Worm (Caenorhabditis elegans) whole organism, L2 larva: ENCODE results near the gene jip-1.

Experiments used
- C34F6.9 ChIP-seq: fragments of 150-350 bp; optimal IDR thresholded peaks from 2 replicates; lab custom pipeline; 2014; ENCODE audit warnings: missing biosample characterization, missing genetic modification characterization
- F13H6.1 ChIP-seq: sonication (generic microtip); optimal IDR thresholded peaks from 2 replicates; lab custom pipeline; 2016; ENCODE audit warnings: missing genetic modification characterization, missing compliant biosample characterization
- R02D3.7 ChIP-seq: fragments of 150-350 bp; optimal IDR thresholded peaks from 2 replicates; lab custom pipeline; 2014; ENCODE audit warnings: missing biosample characterization, missing genetic modification characterization
- Y55F3AM.14 ChIP-seq: fragments of 200-800 bp; sonication (Bioruptor generic); optimal IDR thresholded peaks from 2 replicates; lab custom pipeline; 2018; ENCODE audit warnings: mild to moderate bottlenecking, missing genetic modification characterization, missing compliant biosample characterization
- ZK546.5 ChIP-seq: sonication (generic microtip); optimal IDR thresholded peaks from 2 replicates; lab custom pipeline; 2017; ENCODE audit warnings: missing biosample characterization, missing genetic modification characterization
- alr-1 ChIP-seq: fragments of 150-350 bp; optimal IDR thresholded peaks from 2 replicates; lab custom pipeline; 2014; ENCODE audit warnings: missing biosample characterization, missing genetic modification characterization
- aly-2 ChIP-seq: fragments of 150-350 bp; optimal IDR thresholded peaks from 2 replicates; lab custom pipeline; 2014; ENCODE audit warnings: missing biosample characterization, missing genetic modification characterization
- ama-1 ChIP-seq: fragments of 150-350 bp; optimal IDR thresholded peaks from 2 replicates; lab custom pipeline; 2018; ENCODE audit warnings: inconsistent platforms
- blmp-1 ChIP-seq: sonication (generic microtip); optimal IDR thresholded peaks from 2 replicates; lab custom pipeline; 2017; ENCODE audit warnings: missing genetic modification characterization, mild to moderate bottlenecking, missing compliant biosample characterization, antibody characterized with exemption, moderate library complexity; ENCODE audit not compliant: insufficient read depth
- ceh-16 ChIP-seq: fragments of 150-350 bp; optimal IDR thresholded peaks from 2 replicates; lab custom pipeline; 2014; ENCODE audit warnings: missing biosample characterization, missing genetic modification characterization
- ceh-82 ChIP-seq: fragments of 150-350 bp; optimal IDR thresholded peaks from 2 replicates; lab custom pipeline; 2014; ENCODE audit warnings: missing biosample characterization, missing genetic modification characterization
- crh-2 ChIP-seq: sonication (generic microtip); optimal IDR thresholded peaks from 2 replicates; lab custom pipeline; 2017; ENCODE audit warnings: missing biosample characterization, missing genetic modification characterization
- dmd-4 ChIP-seq: sonication (generic microtip); optimal IDR thresholded peaks from 2 replicates; lab custom pipeline; 2017; ENCODE audit warnings: missing biosample characterization, missing genetic modification characterization
- elt-3 ChIP-seq: sonication (generic microtip); optimal IDR thresholded peaks from 2 replicates; lab custom pipeline; 2017; ENCODE audit warnings: missing biosample characterization, missing genetic modification characterization
- fos-1 ChIP-seq: fragments of 150-350 bp; optimal IDR thresholded peaks from 2 replicates; lab custom pipeline; 2014; ENCODE audit warnings: missing biosample characterization, missing genetic modification characterization
- gmeb-1 ChIP-seq: fragments of 150-350 bp; optimal IDR thresholded peaks from 2 replicates; lab custom pipeline; 2014; ENCODE audit warnings: missing biosample characterization, missing genetic modification characterization
- lin-11 ChIP-seq: fragments of 150-350 bp; sonication (generic microtip); optimal IDR thresholded peaks from 2 replicates; lab custom pipeline; 2014; ENCODE audit warnings: missing biosample characterization, missing genetic modification characterization, inconsistent platforms, mixed read lengths
- lin-13 ChIP-seq: fragments of 150-350 bp; optimal IDR thresholded peaks from 2 replicates; lab custom pipeline; 2014; ENCODE audit warnings: missing biosample characterization, missing genetic modification reagents, missing genetic modification characterization
- lsy-2 ChIP-seq, 2 experiments: fragments of 150-350 bp in 1 of 2; sonication (generic microtip) in 1 of 2; optimal IDR thresholded peaks; 2 replicates each; lab custom pipeline; 2014 to 2017; ENCODE audit warnings: missing biosample characterization in 2 of 2, missing genetic modification characterization in 2 of 2
- mab-5 ChIP-seq: fragments of 150-350 bp; optimal IDR thresholded peaks from 2 replicates; lab custom pipeline; 2014; ENCODE audit warnings: missing biosample characterization, missing genetic modification characterization
- mbf-1 ChIP-seq: sonication (generic microtip); optimal IDR thresholded peaks from 2 replicates; lab custom pipeline; 2017; ENCODE audit warnings: missing biosample characterization, missing genetic modification characterization
- nhr-10 ChIP-seq: sonication (generic microtip); optimal IDR thresholded peaks from 2 replicates; lab custom pipeline; 2017; ENCODE audit warnings: missing biosample characterization, missing genetic modification characterization
- nhr-11 ChIP-seq: fragments of 150-350 bp; optimal IDR thresholded peaks from 2 replicates; lab custom pipeline; 2014; ENCODE audit warnings: missing biosample characterization, missing genetic modification characterization
- nhr-12 ChIP-seq: fragments of 150-350 bp; optimal IDR thresholded peaks from 2 replicates; lab custom pipeline; 2014; ENCODE audit warnings: missing biosample characterization, missing genetic modification characterization
- nhr-129 ChIP-seq: fragments of 150-350 bp; optimal IDR thresholded peaks from 2 replicates; lab custom pipeline; 2014; ENCODE audit warnings: missing biosample characterization, missing genetic modification characterization
- nhr-23 ChIP-seq: fragments of 150-350 bp; optimal IDR thresholded peaks from 2 replicates; lab custom pipeline; 2014; ENCODE audit warnings: missing biosample characterization, missing genetic modification reagents, missing genetic modification characterization
- nhr-237 ChIP-seq: fragments of 150-350 bp; optimal IDR thresholded peaks from 2 replicates; lab custom pipeline; 2014; ENCODE audit warnings: missing biosample characterization, missing genetic modification characterization
- nhr-6 ChIP-seq: fragments of 150-350 bp; optimal IDR thresholded peaks from 2 replicates; lab custom pipeline; 2014; ENCODE audit warnings: missing biosample characterization, missing genetic modification characterization
- peb-1 ChIP-seq: fragments of 150-350 bp; optimal IDR thresholded peaks from 2 replicates; lab custom pipeline; 2014; ENCODE audit warnings: missing biosample characterization, missing genetic modification characterization
- skn-1 ChIP-seq: sonication (generic microtip); optimal IDR thresholded peaks from 2 replicates; lab custom pipeline; 2017; ENCODE audit warnings: missing biosample characterization, missing genetic modification characterization
- sma-3 ChIP-seq: sonication (generic microtip); optimal IDR thresholded peaks from 2 replicates; lab custom pipeline; 2016; ENCODE audit warnings: missing genetic modification reagents, missing genetic modification characterization, missing compliant biosample characterization
- snpc-4 ChIP-seq: fragments of 150-350 bp; optimal IDR thresholded peaks from 2 replicates; lab custom pipeline; 2014; ENCODE audit warnings: missing biosample characterization, missing genetic modification characterization
- unc-55 ChIP-seq: fragments of 150-350 bp; sonication (generic microtip); optimal IDR thresholded peaks from 3 replicates; lab custom pipeline; 2014; ENCODE audit warnings: missing biosample characterization, missing genetic modification reagents, missing genetic modification characterization
- unc-62 ChIP-seq: fragments of 150-350 bp; optimal IDR thresholded peaks from 2 replicates; lab custom pipeline; 2014; ENCODE audit warnings: missing biosample characterization, missing genetic modification reagents, missing genetic modification characterization
- zag-1 ChIP-seq: fragments of 150-350 bp; optimal IDR thresholded peaks from 2 replicates; lab custom pipeline; 2014; ENCODE audit warnings: missing biosample characterization, missing genetic modification characterization
- ztf-1 ChIP-seq: fragments of 200-800 bp; sonication (Bioruptor generic); conservative IDR thresholded peaks from 2 replicates; pipeline ENCODE4 v1.3.6; 2022; ENCODE audit warnings: missing genetic modification characterization, missing compliant biosample characterization
- ztf-11 ChIP-seq: sonication (generic microtip); optimal IDR thresholded peaks from 2 replicates; lab custom pipeline; 2017; ENCODE audit warnings: missing biosample characterization, missing genetic modification characterization
- ztf-4 ChIP-seq: fragments of 150-350 bp; optimal IDR thresholded peaks from 2 replicates; lab custom pipeline; 2014; ENCODE audit warnings: missing biosample characterization, missing genetic modification characterization

The jip-1 gene

DNA sequence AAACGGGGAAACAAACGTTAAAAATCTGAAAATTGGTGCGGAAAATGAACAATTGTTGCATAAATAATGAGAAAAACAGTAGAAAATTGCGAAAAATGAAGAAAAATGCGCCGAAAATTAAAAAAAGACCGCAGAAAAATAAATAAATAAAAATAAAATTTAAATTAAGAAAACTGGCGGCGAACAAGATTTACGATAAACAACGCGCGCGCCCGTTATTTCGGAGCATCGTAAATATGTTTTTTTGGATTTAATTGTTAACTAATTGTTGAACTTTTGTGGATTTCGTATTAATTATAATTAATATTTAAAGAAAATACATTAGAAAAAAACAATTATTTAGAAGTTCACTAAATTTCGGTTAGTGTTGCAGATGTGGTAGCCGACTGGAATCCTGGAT, 50.0 kb downstream of the jip-1 start:
- TF ChIP-seq Y55F3AM.14 (GFP tag; lab: Kevin White, UChicago), result no peak
- peak; percentile 30 for TF ChIP-seq unc-55 (GFP tag; lab: Kevin White, UChicago)

DNA sequence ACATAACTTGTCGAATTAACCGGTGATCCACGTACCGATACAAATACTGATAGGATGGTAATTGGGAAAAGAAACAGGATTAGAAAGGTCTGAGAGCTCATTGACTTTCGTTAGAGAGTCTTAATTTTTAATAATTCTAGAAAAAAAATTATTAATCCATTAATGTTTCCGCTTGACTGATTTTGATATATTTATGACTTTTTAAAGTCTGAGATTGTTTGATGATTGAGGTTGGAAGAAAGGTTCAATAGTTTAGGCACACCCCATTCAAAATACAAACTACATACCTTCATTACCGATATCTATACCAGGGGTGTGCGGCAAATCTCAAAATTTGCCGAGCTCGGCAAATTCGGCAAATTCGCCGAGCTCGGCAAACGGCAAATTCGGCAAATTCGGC, 51.5 kb downstream of the jip-1 start, which contains the start of gene F54D12.10:
Gene F54D12.10 (minus strand): TSS at position 101 of the 400 bp plus-strand sequence.
- no peak for TF ChIP-seq ztf-4 (tag; lab: Kevin White, UChicago)
- TF ChIP-seq unc-62 (GFP tag; lab: Kevin White, UChicago), result no peak
- no peak for TF ChIP-seq nhr-237 (tag; lab: Kevin White, UChicago)

DNA sequence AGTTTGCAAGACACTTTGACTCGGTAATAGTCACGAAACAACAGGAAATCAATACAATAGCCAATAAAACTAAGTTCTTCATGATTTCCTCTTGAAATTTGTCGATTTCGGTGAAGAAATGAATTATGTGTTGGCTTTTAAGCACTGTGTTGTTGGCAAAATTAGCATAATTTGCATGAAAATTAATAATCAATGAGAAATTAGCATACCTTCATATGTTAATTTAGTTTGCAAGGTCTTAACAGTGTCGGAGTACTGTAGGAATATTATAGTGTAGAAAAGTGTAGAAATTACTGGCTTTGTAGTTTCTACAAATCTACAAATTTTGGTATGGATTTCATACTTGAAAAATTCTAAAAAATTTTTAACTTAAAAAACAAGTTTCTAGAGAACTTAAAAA, 54.8 kb downstream of the jip-1 start, which contains the start of gene F54D12.9:
Gene F54D12.9 (minus strand): TSS at position 101 of the 400 bp plus-strand sequence.
- TF ChIP-seq nhr-10 (tag; lab: Kevin White, UChicago) (no peak), Y55F3AM.14 (GFP tag; lab: Kevin White, UChicago) (no peak), nhr-11 (tag; lab: Kevin White, UChicago) (no peak), lin-13 (GFP tag; lab: Kevin White, UChicago) (no peak), sma-3 (GFP tag; lab: Kevin White, UChicago) (no peak), ZK546.5 (tag; lab: Kevin White, UChicago) (no peak), ztf-1 (no peak), snpc-4 (tag; lab: Kevin White, UChicago) (no peak), nhr-129 (tag; lab: Kevin White, UChicago) (no peak), nhr-23 (tag; lab: Kevin White, UChicago) (no peak), nhr-6 (no peak), unc-62 (GFP tag; lab: Kevin White, UChicago) (no peak), F13H6.1 (no peak)

DNA sequence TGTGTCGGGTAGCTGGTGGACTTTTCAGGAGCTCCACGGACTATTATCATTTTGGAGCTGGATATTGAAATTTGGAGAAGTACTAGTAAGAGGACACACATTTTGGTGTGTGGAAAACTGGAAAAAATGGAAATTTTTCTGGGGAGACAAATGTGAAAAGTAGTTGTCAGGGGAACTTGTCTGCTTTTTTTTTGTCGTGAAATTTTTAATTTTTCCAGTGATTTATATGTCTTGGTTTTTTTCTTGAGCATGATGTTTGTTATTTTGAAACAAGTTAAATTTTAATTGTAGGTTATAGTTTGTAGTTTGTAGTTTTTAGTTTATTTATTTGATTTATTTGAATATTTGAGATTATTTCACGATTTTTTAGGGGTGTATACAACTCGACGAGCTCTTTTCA, 58.5 kb downstream of the jip-1 start, which contains the start of gene F54D12.7:
Gene F54D12.7 (minus strand): TSS at position 101 of the 400 bp plus-strand sequence.
- TF ChIP-seq ceh-16 (tag; lab: Kevin White, UChicago), result no peak
- TF ChIP-seq snpc-4 (tag; lab: Kevin White, UChicago), result no peak
- TF ChIP-seq blmp-1 (tag; lab: Kevin White, UChicago), result no peak
- TF ChIP-seq peb-1 (tag; lab: Kevin White, UChicago), result no peak
- no peak for TF ChIP-seq crh-2 (tag; lab: Kevin White, UChicago)
- no peak for TF ChIP-seq ZK546.5 (tag; lab: Kevin White, UChicago)
- no peak for TF ChIP-seq fos-1
- TF ChIP-seq nhr-237 (tag; lab: Kevin White, UChicago), result no peak
- TF ChIP-seq aly-2 (tag; lab: Kevin White, UChicago), result no peak
- no peak for TF ChIP-seq ztf-11 (tag; lab: Kevin White, UChicago)
- TF ChIP-seq C34F6.9 (tag; lab: Kevin White, UChicago), result no peak
- no peak for TF ChIP-seq zag-1 (tag; lab: Kevin White, UChicago)
- TF ChIP-seq dmd-4 (tag; lab: Kevin White, UChicago), result no peak
- no peak for TF ChIP-seq nhr-10 (tag; lab: Kevin White, UChicago)
- no peak for TF ChIP-seq R02D3.7 (tag; lab: Kevin White, UChicago)
- no peak for TF ChIP-seq ama-1 (lab: Kevin White, UChicago)
- TF ChIP-seq alr-1, result no peak
- TF ChIP-seq lsy-2 (tag; optimal IDR thresholded peaks at IDR 0.05; lab: Kevin White, UChicago), result no peak

DNA sequence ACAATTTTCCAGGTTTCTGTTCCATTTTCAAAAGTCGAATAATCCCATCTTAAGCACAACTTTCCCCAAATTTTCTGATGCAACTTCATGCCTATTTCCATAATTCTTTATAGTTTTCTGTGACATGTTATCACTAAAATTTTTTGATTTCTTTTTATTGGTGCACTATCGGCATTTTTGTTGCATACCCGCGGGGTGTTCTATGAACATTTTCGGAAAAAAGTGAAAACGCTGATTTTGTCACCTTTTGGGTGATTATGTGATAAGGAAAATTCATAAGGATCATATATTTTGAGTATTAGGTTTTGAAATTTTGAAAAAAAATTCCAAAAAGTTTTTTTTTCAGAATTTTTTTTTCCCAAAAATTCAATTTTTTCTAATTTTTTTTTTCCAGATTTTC, 59.7 kb downstream of the jip-1 start, which contains the start of gene aat-7:
Gene aat-7 (plus strand): TSS at position 393 of the 400 bp plus-strand sequence.
- TF ChIP-seq blmp-1 (tag; lab: Kevin White, UChicago), result peak; percentile 29
- no peak for TF ChIP-seq mbf-1 (tag; lab: Kevin White, UChicago)
- no peak for TF ChIP-seq nhr-12 (tag; lab: Kevin White, UChicago)
- TF ChIP-seq fos-1, result peak; percentile 85

DNA sequence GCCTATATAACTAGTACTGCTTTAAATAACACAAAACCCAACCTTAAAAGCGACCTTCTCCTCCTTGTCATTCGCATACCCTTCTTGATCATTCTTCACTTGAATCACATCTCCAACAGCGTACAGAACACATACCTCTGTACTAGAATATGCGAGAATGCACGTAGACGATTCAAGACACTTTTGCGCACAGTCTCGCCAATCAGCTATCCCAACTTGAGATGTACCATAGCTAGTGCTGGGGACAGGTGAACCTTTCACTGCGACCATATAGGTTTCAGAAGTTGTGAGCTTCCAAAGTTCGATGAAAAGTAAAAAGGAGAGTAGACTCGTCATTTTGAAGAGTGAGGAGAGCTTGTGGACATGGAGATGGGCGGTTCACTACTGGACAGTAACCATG, 70.9 kb downstream of the jip-1 start, which contains the start of gene F54D12.8:
Gene F54D12.8 (minus strand): TSS at position 336 of the 400 bp plus-strand sequence.
- no peak for TF ChIP-seq nhr-237 (tag; lab: Kevin White, UChicago)
- TF ChIP-seq blmp-1 (tag; lab: Kevin White, UChicago), result no peak
- no peak for TF ChIP-seq lsy-2 (tag; optimal IDR thresholded peaks at IDR 0.05; lab: Kevin White, UChicago)
- TF ChIP-seq unc-55 (GFP tag; lab: Kevin White, UChicago), result no peak
- no peak for TF ChIP-seq snpc-4 (tag; lab: Kevin White, UChicago)
- no peak for TF ChIP-seq lin-11
- no peak for TF ChIP-seq nhr-129 (tag; lab: Kevin White, UChicago)
- TF ChIP-seq lin-13 (GFP tag; lab: Kevin White, UChicago), result no peak
- TF ChIP-seq gmeb-1 (tag; lab: Kevin White, UChicago), result no peak
- no peak for TF ChIP-seq mbf-1 (tag; lab: Kevin White, UChicago)
- no peak for TF ChIP-seq ztf-1
- TF ChIP-seq peb-1 (tag; lab: Kevin White, UChicago), result no peak
- no peak for TF ChIP-seq ztf-4 (tag; lab: Kevin White, UChicago)
- TF ChIP-seq mab-5 (tag; lab: Kevin White, UChicago), result no peak
- no peak for TF ChIP-seq ceh-82
- TF ChIP-seq dmd-4 (tag; lab: Kevin White, UChicago), result no peak
- no peak for TF ChIP-seq elt-3 (tag; lab: Kevin White, UChicago)
- no peak for TF ChIP-seq skn-1 (tag; lab: Kevin White, UChicago)
